Worm (Caenorhabditis elegans): ENCODE results near the gene Y42G9A.1.
A peak's percentile ranks its signal among the peaks of the same experiment; 100 is the strongest.

The Y42G9A.1 gene

ce11 chrIII:6138457-6138856 lies 11.3 kb upstream of the Y42G9A.1 start:
- TF ChIP-seq somi-1 (GFP tag; optimal IDR thresholded peaks at IDR 0.05) (peak; percentile 40), fkh-3 (tag; optimal IDR thresholded peaks at IDR 0.05) (no peak), F55B11.4 (tag; optimal IDR thresholded peaks at IDR 0.05; ENCODE audit: borderline replicate concordance, insufficient read depth) (no peak), him-1 (tag; optimal IDR thresholded peaks at IDR 0.05) (no peak), hsf-1 (GFP tag; IDR thresholded peaks at IDR 0.05) (no peak), K12H6.12 (tag; optimal IDR thresholded peaks at IDR 0.05) (no peak), egrh-3 (GFP tag; IDR thresholded peaks at IDR 0.05) (peak; percentile 56; the same call in 1 of the 2 replicates), nfyb-1 (GFP tag; IDR thresholded peaks at IDR 0.05) (no peak), B0035.1 (tag; optimal IDR thresholded peaks at IDR 0.05) (no peak), cebp-2 (GFP tag; IDR thresholded peaks at IDR 0.05) (no peak), madf-8 (GFP tag; conservative IDR thresholded peaks at IDR 0.05) (no peak), Y56A3A.18 (GFP tag; IDR thresholded peaks at IDR 0.05) (no peak), mel-28 (tag; optimal IDR thresholded peaks at IDR 0.05; ENCODE audit: borderline replicate concordance) (no peak), zfh-2 (GFP tag; conservative IDR thresholded peaks at IDR 0.05) (peak; percentile 90), F49E8.2 (tag; optimal IDR thresholded peaks at IDR 0.05; ENCODE audit: insufficient read depth) (no peak), dox-1 (GFP tag; IDR thresholded peaks at IDR 0.05) (peak; percentile 29; the same call in 1 of the 2 replicates), hlh-26 (GFP tag; conservative IDR thresholded peaks at IDR 0.05) (no peak), Y53F4B.3 (GFP tag; IDR thresholded peaks at IDR 0.05) (no peak)

- TF ChIP-seq zfh-2 (GFP tag; conservative IDR thresholded peaks at IDR 0.05): peak; percentile 20; the same call in 1 of the 2 replicates
- TF ChIP-seq lin-54 (GFP tag; optimal IDR thresholded peaks at IDR 0.05): no peak
These were observed 10.4 kb upstream of the Y42G9A.1 start for ce11 chrIII:6139328-6139727.

ce11 chrIII:6139932-6140612 lies 9.7 kb upstream of the Y42G9A.1 start:
- TF ChIP-seq lir-1 (GFP tag; conservative IDR thresholded peaks at IDR 0.05) (no peak), ZK185.1 (tag; optimal IDR thresholded peaks at IDR 0.05; ENCODE audit: poor library complexity, severe bottlenecking) (no peak), K12H6.12 (tag; optimal IDR thresholded peaks at IDR 0.05) (peak; percentile 51), repo-1 (tag; optimal IDR thresholded peaks at IDR 0.05) (no peak), egl-44 (GFP tag; IDR thresholded peaks at IDR 0.05) (no peak), snpc-3.4 (tag; optimal IDR thresholded peaks at IDR 0.05) (no peak), him-1 (tag; optimal IDR thresholded peaks at IDR 0.05) (no peak), nhr-80 (tag; optimal IDR thresholded peaks at IDR 0.05) (peak; percentile 36), zfh-2 (GFP tag; conservative IDR thresholded peaks at IDR 0.05) (peak; percentile 44; the same call in 1 of the 2 replicates), atf-7 (tag; optimal IDR thresholded peaks at IDR 0.05) (no peak), cebp-2 (GFP tag; IDR thresholded peaks at IDR 0.05) (no peak), mel-28 (tag; optimal IDR thresholded peaks at IDR 0.05; ENCODE audit: borderline replicate concordance) (no peak), ztf-28 (GFP tag; IDR thresholded peaks at IDR 0.05) (no peak), hmg-1.2 (GFP tag; IDR thresholded peaks at IDR 0.05) (peak; percentile 38; the same call in 1 of the 2 replicates), tlf-1 (GFP tag; optimal IDR thresholded peaks at IDR 0.05) (no peak), C06A6.2 (GFP tag; conservative IDR thresholded peaks at IDR 0.05) (no peak), attf-3 (GFP tag; conservative IDR thresholded peaks at IDR 0.05) (no peak)

- TF ChIP-seq dpff-1 (tag; optimal IDR thresholded peaks at IDR 0.05) (no peak), dpl-1 (GFP tag; optimal IDR thresholded peaks at IDR 0.05) (no peak), F57C9.4 (tag; optimal IDR thresholded peaks at IDR 0.05) (no peak), ztf-28 (GFP tag; IDR thresholded peaks at IDR 0.05) (no peak), hsf-1 (GFP tag; IDR thresholded peaks at IDR 0.05) (no peak), B0336.3 (GFP tag; IDR thresholded peaks at IDR 0.05) (no peak), efl-1 (GFP tag; optimal IDR thresholded peaks at IDR 0.05) (no peak), madf-10 (tag; optimal IDR thresholded peaks at IDR 0.05) (no peak), F33H1.4 (GFP tag; IDR thresholded peaks at IDR 0.05) (peak; percentile 32; the same call in 1 of the 2 replicates), Y53F4B.3 (GFP tag; IDR thresholded peaks at IDR 0.05) (no peak), madf-6 (GFP tag; IDR thresholded peaks at IDR 0.05) (peak; percentile 73), ZK185.1 (tag; optimal IDR thresholded peaks at IDR 0.05; ENCODE audit: poor library complexity, severe bottlenecking) (no peak), C17E4.6 (GFP tag; IDR thresholded peaks at IDR 0.05) (no peak), B0261.1 (tag; optimal IDR thresholded peaks at IDR 0.05) (no peak), ztf-18 (tag; optimal IDR thresholded peaks at IDR 0.05) (no peak), F52B5.7 (tag; optimal IDR thresholded peaks at IDR 0.05) (no peak)
These were observed 8.9 kb upstream of the Y42G9A.1 start for ce11 chrIII:6140818-6141217.
